Fruit fly (Drosophila melanogaster) Kc167 (cell line): ENCODE results near the gene Septin2.

Experiments
- Myc ChIP-seq: fragments of >200 bp; optimal IDR thresholded peaks from 2 replicates; lab custom pipeline; 2017; ENCODE audit warnings: missing external identifiers
- Sin3A ChIP-seq: fragments of >200 bp; optimal IDR thresholded peaks from 2 replicates; lab custom pipeline; 2018; ENCODE audit warnings: missing external identifiers
- h ChIP-seq: fragments of >200 bp; optimal IDR thresholded peaks from 3 replicates; lab custom pipeline; 2018; ENCODE audit warnings: missing external identifiers
- insv ChIP-seq: fragments of >200 bp; optimal IDR thresholded peaks from 3 replicates; lab custom pipeline; 2018; ENCODE audit warnings: missing external identifiers
- psq ChIP-seq: fragments of >200 bp; optimal IDR thresholded peaks from 2 replicates; lab custom pipeline; 2017; ENCODE audit warnings: missing external identifiers
- ttk ChIP-seq: sonication (Bioruptor generic); optimal IDR thresholded peaks from 2 replicates; lab custom pipeline; 2017; ENCODE audit warnings: missing external identifiers

Gene Septin2

DNA sequence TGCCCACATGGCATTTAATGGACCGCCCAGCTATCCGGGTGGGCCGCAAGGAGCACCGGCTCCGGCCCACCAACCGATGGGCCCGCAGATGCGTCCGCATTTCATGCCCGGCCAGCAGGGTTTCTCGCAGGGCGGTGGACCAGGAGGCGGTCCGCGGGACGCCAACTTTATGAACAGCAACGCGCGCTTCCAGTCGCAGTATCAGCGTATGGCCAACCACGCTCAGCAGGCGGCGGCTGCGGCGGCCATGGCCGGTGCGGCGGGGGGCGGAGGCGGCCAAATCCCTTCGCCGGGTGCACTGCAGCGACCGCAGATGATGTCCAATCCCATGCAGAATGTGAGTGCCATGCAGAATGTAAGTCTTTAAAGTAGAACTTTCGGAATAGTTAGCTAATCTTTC is 20.0 kb upstream of the Septin2 start:
- TF ChIP-seq psq (lab: Kevin White, UChicago) (no peak), h (lab: Kevin White, UChicago) (no peak), insv (lab: Kevin White, UChicago) (no peak), Sin3A (no peak), ttk (lab: Kevin White, UChicago) (no peak), Myc (lab: Kevin White, UChicago) (no peak)

DNA sequence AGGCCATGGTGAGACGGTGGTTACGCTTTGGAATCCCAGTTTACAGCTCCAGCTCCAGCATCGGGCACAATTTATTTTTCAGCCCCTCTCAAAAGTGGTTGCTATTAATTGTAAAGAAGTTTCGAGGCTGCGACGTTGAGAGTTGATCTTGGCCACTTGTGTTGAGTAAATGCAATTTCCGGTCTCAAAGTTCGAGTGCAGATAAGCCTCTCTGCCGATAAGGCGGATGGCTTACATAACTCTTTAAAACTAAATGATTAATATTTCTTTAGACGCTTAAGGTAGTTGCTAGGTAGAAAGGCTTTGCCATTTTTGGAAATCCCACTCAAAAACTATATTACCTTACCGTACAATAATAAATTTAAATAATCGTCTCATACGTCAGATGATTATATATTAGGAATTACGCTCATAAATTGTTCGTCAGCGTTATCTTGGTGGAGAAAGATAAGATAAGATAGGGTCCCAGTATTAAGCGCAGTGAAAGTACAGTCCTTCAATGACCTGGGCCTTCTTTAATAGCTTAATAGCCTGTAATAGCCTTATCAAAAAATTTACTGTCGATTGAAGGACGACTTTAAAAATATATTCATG is 17.5 kb upstream of the Septin2 start:
- no peak for TF ChIP-seq Myc (lab: Kevin White, UChicago)

dm6 chr3R:20605078-20605477 is 16.9 kb upstream of the Septin2 start:
- TF ChIP-seq Sin3A (no peak), Myc (lab: Kevin White, UChicago) (no peak), insv (lab: Kevin White, UChicago) (no peak), h (lab: Kevin White, UChicago) (no peak), ttk (lab: Kevin White, UChicago) (no peak), psq (lab: Kevin White, UChicago) (no peak)

DNA sequence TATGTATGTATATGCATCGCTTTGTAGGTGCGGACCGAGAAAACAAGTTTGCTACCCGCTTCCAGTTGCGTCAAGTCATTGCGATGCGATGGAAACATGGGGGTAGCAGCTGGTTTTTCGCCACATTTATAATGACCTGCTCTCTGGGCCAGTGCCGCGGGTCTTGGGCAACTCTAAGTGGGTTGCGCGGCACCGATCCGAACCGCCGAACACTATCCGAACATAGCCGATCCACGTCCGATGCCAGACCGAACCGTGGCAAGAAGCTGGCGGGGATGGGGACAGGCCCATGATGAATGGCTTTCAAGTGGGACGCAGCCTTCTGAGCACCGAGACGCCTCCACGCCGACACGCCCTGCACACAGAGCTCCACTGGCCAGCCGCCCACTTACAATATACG is 15.9 kb upstream of the Septin2 start:
- TF ChIP-seq insv (lab: Kevin White, UChicago): no peak
- no peak for TF ChIP-seq psq (lab: Kevin White, UChicago)
- no peak for TF ChIP-seq h (lab: Kevin White, UChicago)
- TF ChIP-seq Myc (lab: Kevin White, UChicago): no peak
- no peak for TF ChIP-seq Sin3A
- no peak for TF ChIP-seq ttk (lab: Kevin White, UChicago)

- no peak for TF ChIP-seq Sin3A
Measured at dm6 chr3R:20602599-20602998, 14.4 kb upstream of the Septin2 start.

DNA sequence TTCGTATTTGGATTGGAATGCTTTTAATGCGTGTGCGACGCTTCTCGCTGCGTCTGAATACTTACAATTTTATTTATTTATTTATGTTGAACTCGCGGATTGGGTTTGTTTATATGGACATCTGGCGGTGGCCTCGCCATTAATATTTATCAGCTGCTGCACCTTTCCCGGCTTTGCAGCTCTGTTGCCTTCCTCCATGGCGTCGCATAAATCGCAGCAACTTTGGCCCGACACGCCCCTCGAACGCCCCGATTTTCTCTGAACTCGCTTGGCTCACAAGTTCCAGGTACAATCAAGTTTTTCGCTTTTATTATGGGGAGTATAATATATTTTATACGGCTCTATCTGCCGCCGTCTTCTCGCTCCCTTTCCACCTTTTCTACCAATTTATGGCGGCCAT is 12.0 kb upstream of the Septin2 start:
- TF ChIP-seq h (lab: Kevin White, UChicago) (no peak), Sin3A (no peak), Myc (lab: Kevin White, UChicago) (no peak), psq (lab: Kevin White, UChicago) (no peak), insv (lab: Kevin White, UChicago) (no peak), ttk (lab: Kevin White, UChicago) (no peak)

- TF ChIP-seq Myc (lab: Kevin White, UChicago): no peak
- TF ChIP-seq ttk (lab: Kevin White, UChicago): no peak
- no peak for TF ChIP-seq psq (lab: Kevin White, UChicago)
- TF ChIP-seq h (lab: Kevin White, UChicago): no peak
- TF ChIP-seq Sin3A: no peak
- no peak for TF ChIP-seq insv (lab: Kevin White, UChicago)
Measured at dm6 chr3R:20597407-20598325, 9.5 kb upstream of the Septin2 start.

DNA sequence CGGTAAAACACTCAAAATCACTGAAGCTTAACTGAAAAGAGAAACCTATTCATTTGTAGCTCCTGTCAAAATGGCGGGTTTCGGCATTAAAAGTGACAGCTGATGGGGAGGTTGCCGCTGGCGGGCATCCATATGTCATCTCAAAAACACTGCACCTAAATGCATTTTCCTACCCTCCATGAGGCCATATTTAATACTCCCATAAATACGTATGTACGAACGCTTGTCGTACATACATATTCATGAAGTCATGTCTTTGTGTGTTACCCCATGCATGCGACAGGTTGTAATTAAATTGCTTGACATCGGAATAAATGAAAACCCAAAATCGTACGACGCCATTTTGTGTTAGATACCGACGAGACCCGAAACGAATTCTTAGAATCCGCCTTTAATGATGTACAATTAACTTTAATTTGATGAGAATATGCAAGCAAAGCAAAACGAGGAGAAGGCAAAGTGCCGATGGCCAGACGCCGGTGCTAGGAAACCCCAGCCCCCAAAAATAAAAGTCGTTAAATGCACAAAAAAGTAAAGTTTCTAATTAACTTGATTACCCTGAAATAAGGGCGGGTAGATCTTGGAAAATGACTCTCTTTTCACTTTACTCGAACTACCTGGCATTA is 8.3 kb upstream of the Septin2 start:
- TF ChIP-seq psq (lab: Kevin White, UChicago): no peak

DNA sequence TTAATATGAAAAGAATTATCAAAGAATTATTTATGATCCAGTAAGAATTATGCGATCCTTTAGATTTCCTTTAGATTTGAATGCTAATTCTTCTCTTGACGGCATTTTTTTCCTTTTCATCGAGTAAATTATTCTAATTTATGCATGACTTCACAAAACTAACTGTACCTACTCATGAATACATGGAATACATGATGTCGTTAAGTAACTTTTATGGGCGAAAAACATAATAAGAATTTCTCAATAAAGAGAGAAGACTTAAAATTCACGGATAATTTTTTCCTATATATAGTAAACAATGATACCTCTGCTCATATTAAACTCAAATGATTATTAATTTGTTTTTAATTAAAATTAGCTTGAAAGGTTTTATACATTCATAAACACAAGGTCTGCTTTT is 7.7 kb upstream of the Septin2 start:
- TF ChIP-seq Sin3A: no peak
- TF ChIP-seq psq (lab: Kevin White, UChicago): no peak
- TF ChIP-seq insv (lab: Kevin White, UChicago): no peak
- no peak for TF ChIP-seq ttk (lab: Kevin White, UChicago)
- no peak for TF ChIP-seq Myc (lab: Kevin White, UChicago)
- TF ChIP-seq h (lab: Kevin White, UChicago): no peak

- TF ChIP-seq Sin3A: no peak
- no peak for TF ChIP-seq psq (lab: Kevin White, UChicago)
- no peak for TF ChIP-seq Myc (lab: Kevin White, UChicago)
- TF ChIP-seq insv (lab: Kevin White, UChicago): no peak
- TF ChIP-seq h (lab: Kevin White, UChicago): no peak
- TF ChIP-seq ttk (lab: Kevin White, UChicago): no peak
Measured at dm6 chr3R:20595145-20595812, 7.1 kb upstream of the Septin2 start.

dm6 chr3R:20594194-20595144 is 6.3 kb upstream of the Septin2 start:
- TF ChIP-seq Sin3A (no peak), ttk (lab: Kevin White, UChicago) (no peak), psq (lab: Kevin White, UChicago) (no peak), Myc (lab: Kevin White, UChicago) (no peak), insv (lab: Kevin White, UChicago) (no peak), h (lab: Kevin White, UChicago) (no peak)
